Fruit fly (Drosophila melanogaster): Measurements from ENCODE around the gene Ubr1.

Gene Ubr1

dm6 chrX:16940426-16941058 lies 27.9 kb downstream of the Ubr1 start, which contains the start of gene wus (continued):
- TF ChIP-seq Mrtf (GFP tag; IDR thresholded peaks at IDR 0.05) (no peak), da (GFP tag; optimal IDR thresholded peaks at IDR 0.05) (no peak), CG5180 (GFP tag; optimal IDR thresholded peaks at IDR 0.05) (no peak), fd96Cb (tag; optimal IDR thresholded peaks at IDR 0.05) (no peak), CG13287 (GFP tag; IDR thresholded peaks at IDR 0.05; ENCODE audit: partially characterized antibody) (peak; percentile 41; the same call in 1 of the 2 replicates), Dp (GFP tag; optimal IDR thresholded peaks at IDR 0.05) (peak; percentile 59), CG8944 (GFP tag; optimal IDR thresholded peaks at IDR 0.05) (no peak), CG2202 (tag; optimal IDR thresholded peaks at IDR 0.05) (no peak), HLHmδ (GFP tag; optimal IDR thresholded peaks at IDR 0.05) (no peak), croc (GFP tag; conservative IDR thresholded peaks at IDR 0.05) (no peak), GATAe (GFP tag; conservative IDR thresholded peaks at IDR 0.05) (no peak), tio (GFP tag; optimal IDR thresholded peaks at IDR 0.05) (no peak), trh (GFP tag; optimal IDR thresholded peaks at IDR 0.05) (no peak), CG5245 (GFP tag; optimal IDR thresholded peaks at IDR 0.05) (no peak), CG7963 (GFP tag; IDR thresholded peaks at IDR 0.05; ENCODE audit: partially characterized antibody) (no peak), org-1 (GFP tag; optimal IDR thresholded peaks at IDR 0.05) (no peak), Deaf1 (tag; optimal IDR thresholded peaks at IDR 0.05) (peak; percentile 24), jumu (GFP tag; optimal IDR thresholded peaks at IDR 0.05) (no peak), sna (GFP tag; IDR thresholded peaks at IDR 0.05; ENCODE audit: partially characterized antibody) (no peak), BEAF-32 (GFP tag; optimal IDR thresholded peaks at IDR 0.05) (peak; percentile 41), CG17328 (GFP tag; IDR thresholded peaks at IDR 0.05) (no peak), Usf (GFP tag; optimal IDR thresholded peaks at IDR 0.05) (no peak), CG11560 (tag; IDR thresholded peaks at IDR 0.05) (no peak), nom (GFP tag; optimal IDR thresholded peaks at IDR 0.05) (peak; percentile 36), CG6689 (GFP tag; IDR thresholded peaks at IDR 0.05) (no peak), z (GFP tag; IDR thresholded peaks at IDR 0.05) (no peak), Stat92E (GFP tag; optimal IDR thresholded peaks at IDR 0.05) (peak in 1 of 3 experiments; percentile 7), chn (GFP tag; optimal IDR thresholded peaks at IDR 0.05) (no peak), lab (GFP tag; optimal IDR thresholded peaks at IDR 0.05) (no peak), twi (tag; optimal IDR thresholded peaks at IDR 0.05) (no peak), CG12219 (GFP tag; optimal IDR thresholded peaks at IDR 0.05) (no peak), CG10565 (GFP tag; optimal IDR thresholded peaks at IDR 0.05) (no peak), CG12942 (GFP tag; optimal IDR thresholded peaks at IDR 0.05) (no peak), h (optimal IDR thresholded peaks at IDR 0.05) (no peak), CG7271 (tag; optimal IDR thresholded peaks at IDR 0.05) (no peak), CG3847 (GFP tag; IDR thresholded peaks at IDR 0.05) (no peak), CG9797 (GFP tag; optimal IDR thresholded peaks at IDR 0.05) (peak; percentile 46), CG10979 (tag; optimal IDR thresholded peaks at IDR 0.05) (no peak), Max (GFP tag; optimal IDR thresholded peaks at IDR 0.05) (no peak), CG12236 (GFP tag; optimal IDR thresholded peaks at IDR 0.05) (no peak), CG1602 (GFP tag; optimal IDR thresholded peaks at IDR 0.05) (no peak), CG2120 (GFP tag; optimal IDR thresholded peaks at IDR 0.05) (no peak), CG18011 (GFP tag; optimal IDR thresholded peaks at IDR 0.05) (no peak), CG12299 (tag; optimal IDR thresholded peaks at IDR 0.05) (no peak), inv (GFP tag; IDR thresholded peaks at IDR 0.05; ENCODE audit: partially characterized antibody) (no peak), bsh (GFP tag; optimal IDR thresholded peaks at IDR 0.05) (peak in 1 of 2 experiments; percentile 28), CG34224 (GFP tag; IDR thresholded peaks at IDR 0.05; ENCODE audit: partially characterized antibody) (peak; percentile 15; the same call in 1 of the 3 replicates), pb (GFP tag; optimal IDR thresholded peaks at IDR 0.05) (no peak), Sin3A (optimal IDR thresholded peaks at IDR 0.05) (no peak), dati (GFP tag; IDR thresholded peaks at IDR 0.05) (no peak)

Data from whole organism, embryonic.